Fruit fly (Drosophila melanogaster): Measurements from ENCODE around the gene AkhR.
A peak's percentile ranks its signal among the peaks of the same experiment; 100 is the strongest.

The AkhR gene

DNA sequence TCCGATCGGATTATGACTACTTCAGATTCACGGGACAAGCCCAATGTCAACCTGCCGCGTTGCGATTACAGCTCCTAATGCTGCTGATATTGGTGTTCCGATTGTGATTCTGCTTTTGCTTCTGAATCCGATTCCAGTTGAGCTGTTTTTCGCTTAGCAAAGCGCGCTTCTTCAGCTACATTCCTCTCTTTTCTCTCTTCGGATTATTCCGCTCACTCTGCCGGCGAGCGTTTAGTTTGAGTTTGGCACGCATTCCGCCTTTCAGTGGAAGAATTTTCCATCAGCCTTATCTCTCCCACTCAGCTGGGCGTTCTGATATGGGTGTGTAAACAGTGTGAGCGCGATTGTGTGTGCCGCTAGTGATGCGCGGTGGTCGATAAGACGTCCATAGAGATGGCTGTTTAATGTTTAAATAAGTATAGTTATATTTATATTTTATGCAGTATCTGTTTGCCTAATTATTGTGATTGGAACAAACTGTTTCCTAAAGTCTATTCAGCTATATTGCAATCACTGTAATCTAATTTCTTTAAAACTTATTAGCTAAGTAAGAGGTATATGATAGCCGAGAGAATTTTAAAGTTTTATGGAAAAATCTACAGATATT, 48.2 kb downstream of the AkhR start, which contains the start of gene Galt (continued):
- TF ChIP-seq p53 (GFP tag; optimal IDR thresholded peaks at IDR 0.05) (no peak), Gug (GFP tag; IDR thresholded peaks at IDR 0.05) (no peak), danr (GFP tag; IDR thresholded peaks at IDR 0.05) (no peak), CG8765 (GFP tag; IDR thresholded peaks at IDR 0.05) (no peak), Doc3 (GFP tag; IDR thresholded peaks at IDR 0.05; ENCODE audit: partially characterized antibody) (no peak; the same call in 1 of the 3 replicates), MESR4 (GFP tag; optimal IDR thresholded peaks at IDR 0.05) (peak; percentile 33), pnt (GFP tag; optimal IDR thresholded peaks at IDR 0.05) (no peak), CG16815 (GFP tag; optimal IDR thresholded peaks at IDR 0.05) (no peak), unpg (GFP tag; optimal IDR thresholded peaks at IDR 0.05) (peak; percentile 39), gcm (GFP tag; optimal IDR thresholded peaks at IDR 0.05) (peak; percentile 54), chm (GFP tag; IDR thresholded peaks at IDR 0.05) (peak; percentile 16; the same call in 1 of the 2 replicates), CG1647 (GFP tag; optimal IDR thresholded peaks at IDR 0.05) (no peak), CG3065 (GFP tag; optimal IDR thresholded peaks at IDR 0.05) (no peak), Drgx (GFP tag; IDR thresholded peaks at IDR 0.05) (no peak), Hand (GFP tag; optimal IDR thresholded peaks at IDR 0.05) (no peak), CG11456 (GFP tag; IDR thresholded peaks at IDR 0.05) (no peak), CG8281 (tag; optimal IDR thresholded peaks at IDR 0.05) (no peak), CG3163 (GFP tag; optimal IDR thresholded peaks at IDR 0.05) (peak; percentile 61), Blimp-1 (GFP tag; optimal IDR thresholded peaks at IDR 0.05) (no peak), GATAe (GFP tag; conservative IDR thresholded peaks at IDR 0.05) (peak; percentile 57; the same call in 1 of the 2 replicates), YL-1 (GFP tag; optimal IDR thresholded peaks at IDR 0.05) (peak; percentile 35), CG1233 (GFP tag; optimal IDR thresholded peaks at IDR 0.05) (peak; percentile 46), knrl (GFP tag; IDR thresholded peaks at IDR 0.05; ENCODE audit: partially characterized antibody) (peak; percentile 54; the same call in 2 of the 3 replicates), CG17568 (GFP tag; optimal IDR thresholded peaks at IDR 0.05) (no peak), HLH4C (GFP tag; IDR thresholded peaks at IDR 0.05; ENCODE audit: partially characterized antibody) (peak; percentile 94), bsh (GFP tag; optimal IDR thresholded peaks at IDR 0.05) (peak in 1 of 2 experiments; percentile 56), nom (GFP tag; optimal IDR thresholded peaks at IDR 0.05) (peak; percentile 47), Atf3 (GFP tag; optimal IDR thresholded peaks at IDR 0.05) (no peak), crc (GFP tag; optimal IDR thresholded peaks at IDR 0.05) (no peak), Oli (tag; optimal IDR thresholded peaks at IDR 0.05) (no peak), CG11560 (tag; IDR thresholded peaks at IDR 0.05) (no peak), slp2 (GFP tag; optimal IDR thresholded peaks at IDR 0.05) (no peak), sob (GFP tag; IDR thresholded peaks at IDR 0.05) (peak; percentile 59; the same call in 1 of the 2 replicates), jing (GFP tag; optimal IDR thresholded peaks at IDR 0.05) (no peak), sc (optimal IDR thresholded peaks at IDR 0.05) (no peak), sc (GFP tag; optimal IDR thresholded peaks at IDR 0.05) (no peak), CG10209 (GFP tag; optimal IDR thresholded peaks at IDR 0.05) (peak; percentile 20), bigmax (GFP tag; optimal IDR thresholded peaks at IDR 0.05) (no peak), CG17912 (GFP tag; optimal IDR thresholded peaks at IDR 0.05) (no peak), CrebB (tag; optimal IDR thresholded peaks at IDR 0.05) (peak; percentile 47), Med (GFP tag) (peak; percentile 78), dpn (GFP tag; optimal IDR thresholded peaks at IDR 0.05) (no peak), NC2β (GFP tag; optimal IDR thresholded peaks at IDR 0.05) (no peak), E2f2 (GFP tag; IDR thresholded peaks at IDR 0.05) (peak; percentile 36; the same call in 1 of the 2 replicates), CG15269 (tag; optimal IDR thresholded peaks at IDR 0.05) (no peak), Sry-β (GFP tag; optimal IDR thresholded peaks at IDR 0.05) (peak; percentile 76), CG7928 (GFP tag; optimal IDR thresholded peaks at IDR 0.05) (no peak), CG10979 (tag; optimal IDR thresholded peaks at IDR 0.05) (peak; percentile 32), CG17385 (GFP tag; optimal IDR thresholded peaks at IDR 0.05) (peak; percentile 31)

Data from whole organism, embryonic.